Fruit fly (Drosophila melanogaster) whole organism, embryonic: ENCODE results near the gene Taf2.

Experiments used
- Abd-B ChIP-seq: fragments of 200-800 bp; sonication (Bioruptor generic); optimal IDR thresholded peaks from 2 replicates; lab custom pipeline; 2018; ENCODE audit warnings: missing biosample characterization, mild to moderate bottlenecking, missing genetic modification characterization, moderate library complexity
- BEAF-32 ChIP-seq: fragments of 200-800 bp; sonication (Bioruptor generic); optimal IDR thresholded peaks from 3 replicates; lab custom pipeline; 2017; ENCODE audit warnings: missing biosample characterization, missing genetic modification characterization, mild to moderate bottlenecking, moderate library complexity, missing genetic modification reagents
- CG10267 ChIP-seq: fragments of 200-800 bp; sonication (Bioruptor generic); optimal IDR thresholded peaks from 2 replicates; lab custom pipeline; 2018; ENCODE audit warnings: missing biosample characterization, mild to moderate bottlenecking, missing genetic modification characterization, moderate library complexity
- CG10321 ChIP-seq: fragments of 200-800 bp; sonication (Bioruptor generic); IDR thresholded peaks from 2 replicates; pipeline ENCODE4 v1.3.6; 2022; ENCODE audit warnings: missing biosample characterization, missing genetic modification characterization
- CG11093 ChIP-seq: fragments of 200-800 bp; sonication (Bioruptor generic); IDR thresholded peaks from 3 replicates; pipeline ENCODE4 v1.3.6; 2022; ENCODE audit warnings: missing biosample characterization, missing genetic modification characterization
- CG12744 ChIP-seq: fragments of 200-800 bp; sonication (Bioruptor generic); optimal IDR thresholded peaks from 2 replicates; lab custom pipeline; 2016; ENCODE audit warnings: missing biosample characterization, missing genetic modification characterization
- CG13624 ChIP-seq: fragments of 200-800 bp; sonication (Bioruptor generic); optimal IDR thresholded peaks from 2 replicates; lab custom pipeline; 2016; ENCODE audit warnings: missing biosample characterization, missing genetic modification characterization
- CG15514 ChIP-seq: fragments of 200-800 bp; sonication (Bioruptor generic); optimal IDR thresholded peaks from 3 replicates; lab custom pipeline; 2017; ENCODE audit warnings: missing biosample characterization, missing genetic modification characterization, mild to moderate bottlenecking, moderate library complexity, missing genetic modification reagents
- CG1603 ChIP-seq: fragments of 200-800 bp; sonication (Bioruptor generic); optimal IDR thresholded peaks from 2 replicates; lab custom pipeline; 2019; ENCODE audit warnings: missing biosample characterization, mild to moderate bottlenecking, missing genetic modification characterization, moderate library complexity
- CG17186 ChIP-seq: fragments of 200-800 bp; sonication (Bioruptor generic); optimal IDR thresholded peaks from 3 replicates; lab custom pipeline; 2017; ENCODE audit warnings: missing biosample characterization, missing genetic modification reagents, missing genetic modification characterization
- CG30403 ChIP-seq: fragments of 200-800 bp; sonication (Bioruptor generic); optimal IDR thresholded peaks from 3 replicates; lab custom pipeline; 2016; ENCODE audit warnings: missing biosample characterization, missing genetic modification characterization
- CG34422 ChIP-seq: fragments of 200-800 bp; sonication (Bioruptor generic); IDR thresholded peaks from 3 replicates; pipeline ENCODE4 v1.3.6; 2022; ENCODE audit warnings: missing biosample characterization, missing genetic modification characterization
- CG43689 ChIP-seq: fragments of 200-800 bp; sonication (Bioruptor generic); IDR thresholded peaks from 2 replicates; pipeline ENCODE4 v1.3.6; 2022; ENCODE audit warnings: missing biosample characterization, missing genetic modification characterization
- CG4617 ChIP-seq: fragments of 200-800 bp; sonication (Bioruptor generic); optimal IDR thresholded peaks from 3 replicates; lab custom pipeline; 2016; ENCODE audit warnings: missing biosample characterization, missing genetic modification characterization, borderline replicate concordance
- CG5180 ChIP-seq: fragments of 200-800 bp; sonication (Bioruptor generic); optimal IDR thresholded peaks from 3 replicates; lab custom pipeline; 2017; ENCODE audit warnings: missing biosample characterization, missing genetic modification characterization, mild to moderate bottlenecking, moderate library complexity, missing genetic modification reagents
- CG5245 ChIP-seq: fragments of 200-800 bp; sonication (Bioruptor generic); optimal IDR thresholded peaks from 3 replicates; lab custom pipeline; 2016; ENCODE audit warnings: missing biosample characterization, missing genetic modification characterization
- CG6254 ChIP-seq: fragments of 200-800 bp; sonication (Bioruptor generic); optimal IDR thresholded peaks from 3 replicates; lab custom pipeline; 2017; ENCODE audit warnings: mild to moderate bottlenecking, missing biosample characterization, missing genetic modification reagents, missing genetic modification characterization
- CG9215 ChIP-seq: fragments of 200-800 bp; sonication (Bioruptor generic); IDR thresholded peaks from 2 replicates; pipeline ENCODE4 v1.3.6; 2022; ENCODE audit warnings: missing biosample characterization, missing genetic modification characterization
- CG9932 ChIP-seq: fragments of 200-800 bp; sonication (Bioruptor generic); IDR thresholded peaks from 2 replicates; pipeline ENCODE4 v1.3.6; 2022; ENCODE audit warnings: missing biosample characterization, missing genetic modification characterization
- CoRest ChIP-seq: fragments of 200-800 bp; sonication (Bioruptor generic); optimal IDR thresholded peaks from 3 replicates; lab custom pipeline; 2018; ENCODE audit warnings: missing biosample characterization, mild to moderate bottlenecking, missing genetic modification characterization, moderate library complexity
- D ChIP-seq, 2 experiments: fragments of 200-800 bp in 1 of 2; fragments of >200 bp in 1 of 2; sonication (Bioruptor generic) in 1 of 2; optimal IDR thresholded peaks; 2 replicates in 1 of 2; 3 replicates in 1 of 2; lab custom pipeline; 2017; ENCODE audit warnings: mild to moderate bottlenecking in 1 of 2, missing biosample characterization in 1 of 2, missing genetic modification characterization in 1 of 2, missing genetic modification reagents in 1 of 2
- Dad ChIP-seq: fragments of 200-800 bp; sonication (Bioruptor generic); optimal IDR thresholded peaks from 3 replicates; lab custom pipeline; 2016; ENCODE audit warnings: missing biosample characterization, missing genetic modification characterization
- Dbx ChIP-seq: fragments of 200-800 bp; sonication (Bioruptor generic); IDR thresholded peaks from 3 replicates; pipeline ENCODE4 v1.3.6; 2022; ENCODE audit warnings: missing biosample characterization, missing genetic modification characterization
- Dek ChIP-seq: fragments of 200-800 bp; sonication (Bioruptor generic); optimal IDR thresholded peaks from 3 replicates; lab custom pipeline; 2019; ENCODE audit warnings: missing biosample characterization, mild to moderate bottlenecking, missing genetic modification characterization, moderate library complexity
- Fer3 ChIP-seq: fragments of 200-800 bp; sonication (Bioruptor generic); optimal IDR thresholded peaks from 2 replicates; lab custom pipeline; 2018; ENCODE audit warnings: missing biosample characterization, mild to moderate bottlenecking, missing genetic modification characterization, moderate library complexity
- Hey ChIP-seq: fragments of 200-800 bp; sonication (Bioruptor generic); optimal IDR thresholded peaks from 3 replicates; lab custom pipeline; 2018; ENCODE audit warnings: missing biosample characterization, mild to moderate bottlenecking, missing genetic modification characterization
- HmgD ChIP-seq: fragments of 200-800 bp; sonication (Bioruptor generic); optimal IDR thresholded peaks from 3 replicates; lab custom pipeline; 2016; ENCODE audit warnings: missing biosample characterization, missing genetic modification characterization
- Hr3 ChIP-seq: fragments of 200-800 bp; sonication (Bioruptor generic); optimal IDR thresholded peaks from 3 replicates; lab custom pipeline; 2016; ENCODE audit warnings: missing biosample characterization, missing genetic modification characterization
- Jarid2 ChIP-seq: fragments of 200-800 bp; sonication (Bioruptor generic); optimal IDR thresholded peaks from 3 replicates; lab custom pipeline; 2017; ENCODE audit warnings: mild to moderate bottlenecking, missing biosample characterization, missing genetic modification reagents, missing genetic modification characterization
- Nf-YA ChIP-seq: fragments of 200-800 bp; sonication (Bioruptor generic); IDR thresholded peaks from 2 replicates; pipeline ENCODE4 v1.3.6; 2022; ENCODE audit warnings: missing biosample characterization, missing genetic modification characterization
- NfI ChIP-seq: fragments of 200-800 bp; sonication (Bioruptor generic); optimal IDR thresholded peaks from 3 replicates; lab custom pipeline; 2018; ENCODE audit warnings: missing biosample characterization, mild to moderate bottlenecking, missing genetic modification characterization, moderate library complexity
- Oli ChIP-seq: fragments of 200-800 bp; sonication (Bioruptor generic); optimal IDR thresholded peaks from 2 replicates; lab custom pipeline; 2018; ENCODE audit warnings: missing biosample characterization, mild to moderate bottlenecking, missing genetic modification characterization, moderate library complexity
- Ptx1 ChIP-seq: fragments of 200-800 bp; sonication (Bioruptor generic); IDR thresholded peaks from 2 replicates; pipeline ENCODE4 v1.3.6; 2022; ENCODE audit warnings: missing biosample characterization, missing genetic modification characterization
- Sry-β ChIP-seq: fragments of 200-800 bp; sonication (Bioruptor generic); optimal IDR thresholded peaks from 2 replicates; lab custom pipeline; 2018; ENCODE audit warnings: missing biosample characterization, mild to moderate bottlenecking, missing genetic modification characterization, moderate library complexity
- Xrp1 ChIP-seq: fragments of 200-800 bp; sonication (Bioruptor generic); IDR thresholded peaks from 2 replicates; pipeline ENCODE4 v1.3.6; 2022; ENCODE audit warnings: missing biosample characterization, missing genetic modification characterization
- cad ChIP-seq: fragments of >200 bp; optimal IDR thresholded peaks from 2 replicates; lab custom pipeline; 2017; ENCODE audit warnings: missing biosample characterization, missing genetic modification characterization
- caup ChIP-seq: fragments of 200-800 bp; sonication (Bioruptor generic); optimal IDR thresholded peaks from 3 replicates; lab custom pipeline; 2017; ENCODE audit warnings: missing biosample characterization, mild to moderate bottlenecking, missing genetic modification characterization, moderate library complexity; ENCODE audit not compliant: severe bottlenecking
- dmrt11E ChIP-seq: fragments of 200-800 bp; sonication (Bioruptor generic); optimal IDR thresholded peaks from 3 replicates; lab custom pipeline; 2018; ENCODE audit warnings: missing biosample characterization, mild to moderate bottlenecking, missing genetic modification characterization, moderate library complexity
- dpn ChIP-seq, 2 experiments: fragments of 200-800 bp; sonication (Bioruptor generic); optimal IDR thresholded peaks; 3 replicates each; lab custom pipeline; 2016; ENCODE audit warnings: missing biosample characterization in 2 of 2, missing genetic modification characterization in 2 of 2
- fd64A ChIP-seq: fragments of 200-800 bp; sonication (Bioruptor generic); optimal IDR thresholded peaks from 3 replicates; lab custom pipeline; 2018; ENCODE audit warnings: missing biosample characterization, mild to moderate bottlenecking, missing genetic modification characterization
- gcm ChIP-seq: fragments of 200-800 bp; sonication (Bioruptor generic); optimal IDR thresholded peaks from 2 replicates; lab custom pipeline; 2019; ENCODE audit warnings: missing biosample characterization, mild to moderate bottlenecking, missing genetic modification characterization, moderate library complexity
- grau ChIP-seq: fragments of 200-800 bp; optimal IDR thresholded peaks from 3 replicates; lab custom pipeline; 2019; ENCODE audit warnings: missing biosample characterization, mild to moderate bottlenecking, missing genetic modification characterization, moderate library complexity
- gsb ChIP-seq: fragments of 200-800 bp; sonication (Bioruptor generic); IDR thresholded peaks from 2 replicates; pipeline ENCODE4 v1.3.6; 2022; ENCODE audit warnings: missing biosample characterization, missing genetic modification characterization
- gt ChIP-seq: fragments of 200-800 bp; sonication (Bioruptor generic); IDR thresholded peaks from 2 replicates; pipeline ENCODE4 v1.3.6; 2022; ENCODE audit warnings: missing biosample characterization, missing genetic modification characterization
- jigr1 ChIP-seq: fragments of 200-800 bp; sonication (Bioruptor generic); IDR thresholded peaks from 3 replicates; pipeline ENCODE4 v1.3.6; 2022; ENCODE audit warnings: missing biosample characterization, missing genetic modification characterization
- jumu ChIP-seq: fragments of 200-800 bp; sonication (Bioruptor generic); optimal IDR thresholded peaks from 3 replicates; lab custom pipeline; 2016; ENCODE audit warnings: missing biosample characterization, missing genetic modification characterization
- mam ChIP-seq: fragments of 200-800 bp; sonication (Bioruptor generic); optimal IDR thresholded peaks from 3 replicates; lab custom pipeline; 2016; ENCODE audit warnings: missing biosample characterization, missing genetic modification characterization
- pb ChIP-seq: fragments of 200-800 bp; sonication (Bioruptor generic); optimal IDR thresholded peaks from 3 replicates; lab custom pipeline; 2016; ENCODE audit warnings: missing biosample characterization, missing genetic modification characterization
- shn ChIP-seq: fragments of 200-800 bp; sonication (Bioruptor generic); optimal IDR thresholded peaks from 3 replicates; lab custom pipeline; 2016; ENCODE audit warnings: missing biosample characterization, missing genetic modification characterization
- slp2 ChIP-seq: fragments of 200-800 bp; sonication (Bioruptor generic); optimal IDR thresholded peaks from 2 replicates; lab custom pipeline; 2016; ENCODE audit warnings: missing biosample characterization, missing genetic modification characterization

The Taf2 gene

DNA sequence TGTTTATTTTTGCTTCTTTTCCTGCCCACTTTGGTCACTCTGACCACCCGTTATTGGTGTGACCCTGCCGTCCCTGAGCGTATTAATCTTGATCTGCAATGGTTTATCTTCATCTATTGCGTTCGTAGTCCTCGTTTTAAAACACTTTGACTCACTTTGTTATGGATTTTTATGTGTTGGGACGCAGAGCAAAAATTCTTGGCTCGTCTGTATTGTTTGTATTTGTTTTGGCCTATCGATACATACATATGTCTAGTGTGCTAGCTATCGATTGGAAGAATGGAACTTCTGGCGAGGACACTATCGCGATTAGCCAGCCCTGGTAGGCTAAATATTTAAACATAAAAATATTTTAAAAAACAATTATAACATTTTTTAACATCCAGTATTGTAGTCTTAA, 28.9 kb downstream of the Taf2 start, which contains the start of gene CG10809 (continued):
- TF ChIP-seq gcm (no peak), jigr1 (GFP tag; lab: Robert Waterston, UW) (peak; percentile 57; the same call in 1 of the 3 replicates), CG6254 (GFP tag; lab: Kevin White, UChicago) (no peak), Jarid2 (GFP tag; lab: Kevin White, UChicago) (no peak), Oli (tag; lab: Kevin White, UChicago) (no peak), D (optimal IDR thresholded peaks at IDR 0.05; lab: Kevin White, UChicago) (no peak), D (GFP tag; optimal IDR thresholded peaks at IDR 0.05; lab: Kevin White, UChicago) (no peak), fd64A (GFP tag; lab: Kevin White, UChicago) (no peak), BEAF-32 (peak; percentile 95), jumu (GFP tag; lab: Kevin White, UChicago) (peak; percentile 15), pb (GFP tag; lab: Kevin White, UChicago) (no peak), CG5245 (GFP tag; lab: Kevin White, UChicago) (no peak), gt (GFP tag; lab: Robert Waterston, UW) (no peak), Fer3 (tag; lab: Kevin White, UChicago) (peak; percentile 33), CG11093 (no peak), Dbx (GFP tag; lab: Robert Waterston, UW) (peak; percentile 28; the same call in 1 of the 3 replicates), slp2 (GFP tag; lab: Kevin White, UChicago) (peak; percentile 7), CG12744 (GFP tag; lab: Kevin White, UChicago) (no peak), dpn (GFP tag; optimal IDR thresholded peaks at IDR 0.05; lab: Kevin White, UChicago) (peak in 1 of 2 experiments; percentile 44), CG10267 (tag; lab: Kevin White, UChicago) (peak; percentile 74), CG9932 (GFP tag; lab: Robert Waterston, UW) (peak; percentile 72), Ptx1 (GFP tag; lab: Robert Waterston, UW) (peak; percentile 11; the same call in 1 of the 2 replicates), gsb (no peak), CG13624 (GFP tag; lab: Kevin White, UChicago) (no peak), dmrt11E (tag; lab: Kevin White, UChicago) (peak; percentile 48), CG34422 (GFP tag; lab: Robert Waterston, UW) (no peak), HmgD (GFP tag; lab: Kevin White, UChicago) (peak; percentile 25), grau (tag; lab: Kevin White, UChicago) (peak; percentile 43), CG4617 (GFP tag; lab: Kevin White, UChicago) (peak; percentile 97), Dek (tag; lab: Kevin White, UChicago) (no peak), CG43689 (GFP tag; lab: Robert Waterston, UW) (no peak), CG1603 (tag; lab: Kevin White, UChicago) (peak; percentile 68), shn (GFP tag; lab: Kevin White, UChicago) (no peak), CoRest (tag; lab: Kevin White, UChicago) (peak; percentile 48), NfI (GFP tag; lab: Kevin White, UChicago) (no peak), Nf-YA (GFP tag; lab: Robert Waterston, UW) (no peak), Dad (GFP tag; lab: Kevin White, UChicago) (no peak), CG30403 (GFP tag; lab: Kevin White, UChicago) (peak; percentile 35), CG10321 (no peak), Abd-B (GFP tag; lab: Kevin White, UChicago) (peak; percentile 21), CG15514 (peak; percentile 87), caup (GFP tag; lab: Kevin White, UChicago) (peak; percentile 27), Hey (tag; lab: Kevin White, UChicago) (no peak), Hr3 (GFP tag; lab: Kevin White, UChicago) (peak; percentile 11), mam (GFP tag; lab: Kevin White, UChicago) (peak; percentile 11), Xrp1 (GFP tag; lab: Robert Waterston, UW) (peak; percentile 21; the same call in 1 of the 2 replicates), CG5180 (GFP tag; lab: Kevin White, UChicago) (no peak), cad (no peak), CG9215 (GFP tag; lab: Robert Waterston, UW) (no peak), Sry-β (GFP tag; lab: Kevin White, UChicago) (peak; percentile 18), CG17186 (peak; percentile 60)
